Worm (Caenorhabditis elegans) whole organism, midembryonic: ENCODE results near the gene T03F6.4.

ENCODE experiments used
- T22C8.4 ChIP-seq: fragments of 200-800 bp; sonication (Bioruptor generic); IDR thresholded peaks from 2 replicates; pipeline ENCODE4 v1.3.6; 2022; ENCODE audit warnings: missing genetic modification characterization, missing compliant biosample characterization
- cog-1 ChIP-seq: sonication (generic microtip); optimal IDR thresholded peaks from 2 replicates; lab custom pipeline; 2016; ENCODE audit warnings: missing genetic modification characterization, missing compliant biosample characterization
- flt-1 ChIP-seq: fragments of 200-800 bp; sonication (Bioruptor generic); IDR thresholded peaks from 2 replicates; pipeline ENCODE4 v1.3.6; 2022; ENCODE audit warnings: missing genetic modification characterization, missing compliant biosample characterization
- klf-2 ChIP-seq: fragments of 200-800 bp; sonication (Bioruptor generic); conservative IDR thresholded peaks from 2 replicates; pipeline ENCODE4 v1.3.6; 2022; ENCODE audit warnings: missing genetic modification reagents, missing genetic modification characterization, missing compliant biosample characterization
- med-1 ChIP-seq: sonication (generic microtip); optimal IDR thresholded peaks from 2 replicates; lab custom pipeline; 2017; ENCODE audit warnings: missing genetic modification characterization, mild to moderate bottlenecking, missing compliant biosample characterization, antibody characterized with exemption, missing genetic modification reagents; ENCODE audit not compliant: insufficient read depth
- ref-1 ChIP-seq: fragments of 200-800 bp; sonication (Bioruptor generic); conservative IDR thresholded peaks from 2 replicates; pipeline ENCODE4 v1.3.6; 2022; ENCODE audit warnings: missing genetic modification reagents, missing genetic modification characterization, missing compliant biosample characterization
- tab-1 ChIP-seq: fragments of 200-800 bp; sonication (Bioruptor generic); IDR thresholded peaks from 2 replicates; pipeline ENCODE4 v1.3.6; 2022; ENCODE audit warnings: missing genetic modification characterization, missing compliant biosample characterization
- ztf-23 ChIP-seq: fragments of 200-800 bp; sonication (Bioruptor generic); IDR thresholded peaks from 2 replicates; pipeline ENCODE4 v1.3.6; 2022; ENCODE audit warnings: missing genetic modification reagents, missing genetic modification characterization, missing compliant biosample characterization
- ztf-29 ChIP-seq: fragments of 200-800 bp; sonication (Bioruptor generic); IDR thresholded peaks from 2 replicates; pipeline ENCODE4 v1.3.6; 2022; ENCODE audit warnings: missing genetic modification reagents, missing genetic modification characterization, missing compliant biosample characterization

T03F6.4 gene

DNA sequence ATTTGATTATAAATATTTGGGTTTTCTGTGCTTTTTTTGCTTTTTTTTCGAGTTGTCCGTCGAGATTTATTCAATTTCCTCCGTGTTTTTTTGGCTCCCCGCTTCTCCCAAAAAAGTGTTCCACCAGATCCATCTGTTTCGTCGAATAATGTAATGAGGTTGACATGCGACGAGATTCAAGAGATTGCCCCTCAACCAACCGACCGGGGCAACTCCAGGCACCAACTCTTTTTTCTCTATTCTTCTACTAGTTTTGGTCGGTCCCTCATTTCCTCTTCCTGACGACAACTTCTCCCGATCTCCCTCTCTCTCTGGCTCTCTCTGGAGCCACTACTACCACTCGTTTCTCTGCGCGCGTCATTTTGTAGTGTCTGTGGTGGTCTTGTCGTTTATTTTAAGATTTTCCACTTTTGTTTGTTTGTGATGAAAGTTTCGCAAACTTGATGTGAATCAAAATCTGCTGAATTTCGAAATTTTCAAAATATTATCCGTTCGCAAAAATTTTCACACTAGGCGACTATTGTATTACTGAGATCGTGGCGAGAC is 38.1 kb upstream of the T03F6.4 start:
- no peak for TF ChIP-seq cog-1 (tag; lab: Kevin White, UChicago)
- TF ChIP-seq tab-1: no peak
- TF ChIP-seq med-1: no peak
- TF ChIP-seq T22C8.4 (GFP tag; lab: Robert Waterston, UW): no peak
- no peak for TF ChIP-seq ztf-23 (GFP tag; lab: Robert Waterston, UW)

DNA sequence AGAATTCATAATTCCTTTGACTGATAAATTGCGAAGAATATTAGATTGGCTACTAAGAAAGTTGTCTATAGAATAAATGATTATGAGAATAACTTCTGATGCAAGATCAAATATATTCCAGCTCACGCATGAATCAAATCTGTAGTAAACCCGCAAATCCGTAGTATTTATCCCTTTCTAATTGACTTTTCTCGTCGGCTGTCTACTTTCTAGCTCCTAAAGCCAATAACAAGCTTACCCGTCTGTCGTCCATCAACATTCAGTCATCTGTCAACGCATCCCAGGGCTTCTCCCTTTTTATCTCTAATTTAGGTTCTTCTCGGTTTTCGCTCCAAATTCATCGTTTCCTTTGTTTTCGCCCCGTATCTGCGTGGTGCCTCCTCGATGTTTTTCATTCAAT is 37.1 kb upstream of the T03F6.4 start:
- TF ChIP-seq ztf-23 (GFP tag; lab: Robert Waterston, UW): no peak
- no peak for TF ChIP-seq flt-1 (GFP tag; lab: Robert Waterston, UW)
- no peak for TF ChIP-seq tab-1
- TF ChIP-seq med-1: no peak
- no peak for TF ChIP-seq cog-1 (tag; lab: Kevin White, UChicago)
- TF ChIP-seq ztf-29: no peak
- no peak for TF ChIP-seq T22C8.4 (GFP tag; lab: Robert Waterston, UW)
- no peak for TF ChIP-seq ref-1
- TF ChIP-seq klf-2 (GFP tag; lab: Robert Waterston, UW): no peak

DNA sequence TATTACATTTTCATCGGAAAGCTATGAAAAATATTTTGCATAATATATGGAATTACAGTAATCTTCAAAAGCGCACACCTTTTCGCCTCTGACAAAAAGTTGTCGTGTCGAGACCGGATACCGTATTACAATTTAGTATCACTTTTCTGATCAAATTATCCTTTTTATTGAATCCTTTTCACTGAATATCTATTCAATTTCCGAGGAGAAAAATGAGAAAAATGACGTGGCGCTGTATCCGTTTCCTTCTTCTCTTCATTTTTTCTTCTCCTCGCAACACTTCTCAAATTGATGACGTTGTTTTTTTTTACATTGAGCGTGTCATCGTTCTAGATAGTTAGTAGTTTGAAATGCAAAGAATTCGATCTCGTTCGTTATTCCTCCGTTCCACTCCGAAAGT is 35.0 kb upstream of the T03F6.4 start:
- no peak for TF ChIP-seq cog-1 (tag; lab: Kevin White, UChicago)
- no peak for TF ChIP-seq tab-1
- TF ChIP-seq ref-1: no peak
- no peak for TF ChIP-seq ztf-23 (GFP tag; lab: Robert Waterston, UW)
- no peak for TF ChIP-seq ztf-29
- TF ChIP-seq flt-1 (GFP tag; lab: Robert Waterston, UW): no peak
- no peak for TF ChIP-seq med-1
- TF ChIP-seq klf-2 (GFP tag; lab: Robert Waterston, UW): no peak

DNA sequence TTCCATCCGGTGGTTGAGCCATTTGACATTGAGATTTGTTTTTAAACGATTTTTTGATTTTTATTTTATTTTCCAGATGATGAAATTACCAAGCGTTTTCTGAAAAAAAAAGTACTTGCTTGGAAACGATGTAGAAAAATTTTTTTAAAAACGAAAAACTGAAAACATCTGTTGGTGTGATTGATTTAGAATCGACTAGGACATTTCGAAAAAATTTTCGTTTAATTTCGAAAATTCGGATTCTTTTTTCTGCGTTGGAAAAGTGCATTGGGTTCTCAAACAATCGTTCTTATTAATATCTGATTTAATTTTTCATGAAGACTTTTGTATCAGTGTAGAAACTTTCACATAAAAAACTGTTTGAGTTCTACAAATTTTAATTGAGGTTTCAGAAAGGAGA is 26.7 kb upstream of the T03F6.4 start, which contains the start of gene F53A2.9:
Gene F53A2.9, minus strand, starts transcription at position 101 of the 400 bp plus-strand sequence.
- no peak for TF ChIP-seq med-1
- TF ChIP-seq T22C8.4 (GFP tag; lab: Robert Waterston, UW): no peak
- TF ChIP-seq klf-2 (GFP tag; lab: Robert Waterston, UW): no peak
- no peak for TF ChIP-seq ztf-23 (GFP tag; lab: Robert Waterston, UW)
- TF ChIP-seq ztf-29: no peak
- no peak for TF ChIP-seq flt-1 (GFP tag; lab: Robert Waterston, UW)
- TF ChIP-seq ref-1: no peak
- no peak for TF ChIP-seq tab-1
- TF ChIP-seq cog-1 (tag; lab: Kevin White, UChicago): no peak

DNA sequence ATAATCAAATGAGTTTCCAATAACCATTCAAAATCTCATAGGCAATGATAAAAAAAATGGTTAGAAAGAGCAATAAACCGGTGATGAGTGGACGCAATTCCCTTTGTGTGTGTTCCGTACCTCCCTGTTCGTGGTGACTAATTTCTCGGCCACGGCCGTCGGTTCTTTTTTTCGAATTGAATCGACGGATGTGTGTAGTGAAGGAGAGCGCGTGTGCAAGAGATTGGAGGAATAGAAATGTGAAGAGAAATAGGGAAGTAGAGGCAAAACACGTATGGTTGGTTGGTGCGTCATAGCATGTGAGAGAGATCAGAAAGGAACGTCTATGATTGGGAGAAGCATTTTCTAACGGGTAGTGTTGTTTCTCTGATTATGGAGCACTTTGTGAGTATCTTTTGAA is 26.1 kb upstream of the T03F6.4 start:
- TF ChIP-seq med-1: no peak
- no peak for TF ChIP-seq tab-1
- 0 out of 2 replicates have a peak, but pooled peaks have one; percentile 44 for TF ChIP-seq flt-1 (GFP tag; lab: Robert Waterston, UW)

DNA sequence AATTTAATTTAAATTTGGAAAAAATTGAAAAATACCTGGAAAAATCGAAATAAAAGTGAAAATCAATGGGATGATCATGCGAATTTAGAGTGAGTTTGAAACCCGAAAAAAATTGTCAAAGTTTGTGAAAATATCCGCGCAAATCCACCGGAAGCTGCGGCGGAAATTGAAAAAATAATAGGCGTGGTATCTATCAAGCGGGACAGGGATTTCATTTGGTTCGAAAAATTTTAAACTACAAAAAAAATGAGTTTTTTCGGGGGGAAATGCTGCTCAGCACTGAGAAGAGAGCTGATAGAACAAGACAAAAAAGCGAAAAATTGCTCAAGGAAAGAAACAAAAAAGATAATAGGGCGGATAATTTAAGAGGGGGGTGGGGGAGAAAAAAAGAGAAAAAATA is 15.0 kb upstream of the T03F6.4 start, which contains the start of gene T03F6.9:
Gene T03F6.9, minus strand, starts transcription at position 101 of the 400 bp plus-strand sequence.
- TF ChIP-seq klf-2 (GFP tag; lab: Robert Waterston, UW) (no peak), tab-1 (no peak), flt-1 (GFP tag; lab: Robert Waterston, UW) (no peak), ref-1 (no peak), med-1 (no peak), cog-1 (tag; lab: Kevin White, UChicago) (no peak), T22C8.4 (GFP tag; lab: Robert Waterston, UW) (no peak), ztf-29 (no peak), ztf-23 (GFP tag; lab: Robert Waterston, UW) (no peak)

DNA sequence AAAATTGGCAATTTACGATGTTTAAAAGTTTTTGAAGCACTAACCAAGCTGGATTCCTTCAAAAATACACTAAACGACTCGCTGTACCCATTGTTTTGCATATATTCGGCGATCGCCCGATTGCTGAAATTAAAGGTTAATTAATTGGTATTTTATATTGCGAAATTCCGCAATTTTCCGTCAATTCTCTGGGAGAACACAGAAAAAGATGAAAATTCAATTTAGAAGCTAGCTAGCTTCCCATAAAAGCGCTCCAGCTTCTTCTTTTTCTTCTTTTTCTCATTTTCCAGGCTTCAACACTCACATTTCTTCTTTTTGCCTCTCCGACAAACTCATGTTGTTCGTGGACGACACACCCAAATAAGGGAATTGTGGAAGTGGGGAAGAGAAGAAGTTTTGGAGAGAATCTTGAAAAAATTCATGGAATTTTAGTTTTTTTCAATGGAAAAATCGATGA is 9.6 kb upstream of the T03F6.4 start, which contains the start of gene lis-1:
Gene lis-1, minus strand, starts transcription at position 407 of the 457 bp plus-strand sequence.
- TF ChIP-seq cog-1 (tag; lab: Kevin White, UChicago) (no peak), ztf-29 (no peak), med-1 (no peak), flt-1 (GFP tag; lab: Robert Waterston, UW) (no peak), tab-1 (no peak), ztf-23 (GFP tag; lab: Robert Waterston, UW) (no peak), klf-2 (GFP tag; lab: Robert Waterston, UW) (no peak), T22C8.4 (GFP tag; lab: Robert Waterston, UW) (no peak), ref-1 (no peak)

DNA sequence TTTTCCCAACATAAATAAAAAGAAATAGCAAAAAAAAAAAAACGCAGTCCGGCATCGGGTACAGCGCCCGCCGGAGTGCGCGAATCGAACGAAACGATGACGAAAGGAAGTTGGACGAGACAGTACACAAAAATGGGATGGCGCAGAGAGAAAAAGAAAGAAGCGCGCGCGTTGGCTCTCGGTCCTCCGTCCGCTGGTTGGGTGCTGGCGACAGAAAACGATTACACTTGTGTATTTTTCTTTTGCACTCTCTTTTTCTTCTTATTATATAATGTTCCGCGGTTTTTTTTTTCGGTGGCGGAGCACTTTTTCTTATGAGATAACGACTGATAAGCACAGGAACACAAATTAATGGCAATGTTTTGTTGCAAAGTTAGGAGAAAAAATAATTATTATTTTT is 8.7 kb upstream of the T03F6.4 start:
- TF ChIP-seq klf-2 (GFP tag; lab: Robert Waterston, UW): no peak
- no peak for TF ChIP-seq tab-1
- no peak for TF ChIP-seq cog-1 (tag; lab: Kevin White, UChicago)
- no peak for TF ChIP-seq flt-1 (GFP tag; lab: Robert Waterston, UW)
- TF ChIP-seq ztf-23 (GFP tag; lab: Robert Waterston, UW): no peak
- no peak for TF ChIP-seq med-1
- TF ChIP-seq ztf-29: no peak
- no peak for TF ChIP-seq T22C8.4 (GFP tag; lab: Robert Waterston, UW)
- TF ChIP-seq ref-1: no peak

DNA sequence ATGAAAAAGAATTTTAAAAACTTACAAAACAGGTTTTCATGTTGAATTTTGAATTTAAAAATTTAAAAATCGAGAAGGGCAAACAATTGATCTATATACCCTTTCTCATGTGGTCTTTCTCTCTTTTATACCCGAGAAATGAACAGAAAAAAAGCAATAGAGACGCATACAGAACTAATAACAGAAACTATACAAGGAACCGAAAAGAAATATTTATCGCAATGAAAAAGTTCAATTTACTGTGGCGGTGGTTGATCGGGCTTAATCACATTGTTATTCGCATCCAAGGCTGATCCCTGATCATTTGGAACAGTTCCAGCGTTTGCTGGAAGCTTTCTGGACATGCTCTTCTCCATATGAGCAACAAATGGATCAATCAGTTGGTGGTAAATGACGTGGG is 7.7 kb upstream of the T03F6.4 start, which contains the start of gene T03F6.10:
Gene T03F6.10, minus strand, starts transcription at position 101 of the 400 bp plus-strand sequence.
- TF ChIP-seq klf-2 (GFP tag; lab: Robert Waterston, UW) (no peak), tab-1 (no peak), T22C8.4 (GFP tag; lab: Robert Waterston, UW) (no peak), flt-1 (GFP tag; lab: Robert Waterston, UW) (no peak), ztf-23 (GFP tag; lab: Robert Waterston, UW) (no peak), med-1 (no peak), cog-1 (tag; lab: Kevin White, UChicago) (no peak), ref-1 (no peak), ztf-29 (no peak)

DNA sequence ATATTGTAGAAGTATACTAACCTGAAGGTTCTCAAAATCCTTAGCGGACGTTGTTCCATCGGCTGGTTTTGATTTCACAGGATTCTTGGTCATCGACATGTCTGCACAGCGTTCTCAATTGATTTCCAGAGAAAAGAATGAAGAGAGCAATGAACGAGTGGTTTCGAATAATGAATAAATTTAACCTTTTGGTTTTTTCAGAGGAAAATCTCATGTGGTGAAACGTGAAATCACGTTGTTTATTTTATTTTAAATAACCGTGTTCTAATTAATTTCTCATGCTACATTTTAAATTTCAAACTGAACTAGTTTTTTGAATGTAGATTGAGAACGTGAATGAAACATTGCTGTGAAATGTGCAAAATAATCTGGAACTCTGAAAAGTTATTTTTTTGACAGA is 5.8 kb upstream of the T03F6.4 start, which contains the start of gene T03F6.6:
Gene T03F6.6, minus strand, starts transcription at position 101 of the 400 bp plus-strand sequence.
- TF ChIP-seq cog-1 (tag; lab: Kevin White, UChicago) (no peak), ztf-29 (no peak), ref-1 (no peak), T22C8.4 (GFP tag; lab: Robert Waterston, UW) (no peak), klf-2 (GFP tag; lab: Robert Waterston, UW) (no peak), med-1 (no peak), tab-1 (no peak), flt-1 (GFP tag; lab: Robert Waterston, UW) (no peak), ztf-23 (GFP tag; lab: Robert Waterston, UW) (no peak)
